Comparison of ENCODE assay signal across 1 fruit fly cellular context in the genomic region with DNA sequence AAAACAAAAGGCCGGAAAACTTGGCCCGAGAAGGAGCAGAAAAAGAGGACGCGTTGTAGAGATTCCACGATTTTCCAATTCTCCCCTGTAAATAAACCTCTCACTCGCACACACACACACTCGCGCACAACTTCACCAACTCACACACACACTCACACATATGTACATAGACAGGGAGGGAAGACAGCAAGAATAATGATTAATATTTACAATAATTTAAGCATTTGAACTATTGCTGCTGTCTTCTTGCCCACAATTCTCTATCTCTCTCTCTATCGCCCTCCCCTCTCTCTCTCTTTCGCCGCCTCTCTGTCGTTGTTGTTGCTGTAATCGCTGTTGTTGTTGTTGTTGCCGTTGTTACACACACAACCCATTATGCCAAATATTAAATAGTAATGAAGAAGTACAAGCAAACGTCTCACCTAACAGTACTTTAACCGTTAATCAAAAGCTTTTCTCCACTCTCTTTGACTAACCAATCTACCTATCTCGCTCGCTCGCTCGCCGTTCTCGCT.
A peak's percentile ranks its signal among the peaks of the same experiment; 100 is the strongest.
TF ChIP-seq lines count a peak whose summit lies in the region.

No protein-coding gene starts in this region.

TF ChIP-seq in whole organism, embryonic, 481 proteins besides CTCF, POLR2A, EP300 and RAD21 (continued from another document):
- no peak for TF ChIP-seq Oli (tag; optimal IDR thresholded peaks at IDR 0.05; lab: Kevin White, UChicago)
- no peak for TF ChIP-seq CG9932 (GFP tag; IDR thresholded peaks at IDR 0.05; lab: Robert Waterston, UW)
- no peak for TF ChIP-seq stc (GFP tag; IDR thresholded peaks at IDR 0.05; lab: Robert Waterston, UW)
- TF ChIP-seq gfzf (GFP tag; optimal IDR thresholded peaks at IDR 0.05; lab: Kevin White, UChicago) = no peak
- no peak for TF ChIP-seq Awh (GFP tag; IDR thresholded peaks at IDR 0.05; lab: Robert Waterston, UW)
- TF ChIP-seq vfl (GFP tag; optimal IDR thresholded peaks at IDR 0.05; lab: Kevin White, UChicago) = no peak
- no peak for TF ChIP-seq Bteb2 (GFP tag; optimal IDR thresholded peaks at IDR 0.05; lab: Kevin White, UChicago)
- no peak for TF ChIP-seq Xrp1 (GFP tag; IDR thresholded peaks at IDR 0.05; lab: Robert Waterston, UW)
- TF ChIP-seq NC2α (GFP tag; optimal IDR thresholded peaks at IDR 0.05; lab: Kevin White, UChicago) = no peak
- TF ChIP-seq cg (GFP tag; optimal IDR thresholded peaks at IDR 0.05; lab: Kevin White, UChicago) = peak; percentile 75
- no peak for TF ChIP-seq CG8924 (tag; optimal IDR thresholded peaks at IDR 0.05; lab: Kevin White, UChicago)
- no peak for TF ChIP-seq CG14667 (GFP tag; IDR thresholded peaks at IDR 0.05; lab: Robert Waterston, UW)
- no peak for TF ChIP-seq sima (GFP tag; optimal IDR thresholded peaks at IDR 0.05; lab: Kevin White, UChicago)
- no peak for TF ChIP-seq D (optimal IDR thresholded peaks at IDR 0.05; lab: Kevin White, UChicago)
- no peak for TF ChIP-seq D (GFP tag; optimal IDR thresholded peaks at IDR 0.05; lab: Kevin White, UChicago)
- no peak for TF ChIP-seq maf-S (GFP tag; optimal IDR thresholded peaks at IDR 0.05; lab: Kevin White, UChicago)
- no peak for TF ChIP-seq CG14860 (GFP tag; IDR thresholded peaks at IDR 0.05; lab: Robert Waterston, UW; ENCODE audit: partially characterized antibody)
- no peak for TF ChIP-seq Doc3 (GFP tag; IDR thresholded peaks at IDR 0.05; lab: Robert Waterston, UW; ENCODE audit: partially characterized antibody)
- no peak for TF ChIP-seq Dip3 (GFP tag; optimal IDR thresholded peaks at IDR 0.05; lab: Kevin White, UChicago)
- no peak for TF ChIP-seq ranshi (GFP tag; IDR thresholded peaks at IDR 0.05; lab: Robert Waterston, UW)
- TF ChIP-seq CG12071 (GFP tag; optimal IDR thresholded peaks at IDR 0.05; lab: Kevin White, UChicago) = no peak
- no peak for TF ChIP-seq ewg (GFP tag; optimal IDR thresholded peaks at IDR 0.05; lab: Kevin White, UChicago)
- TF ChIP-seq CG11085 (GFP tag; IDR thresholded peaks at IDR 0.05; lab: Robert Waterston, UW) = no peak
- TF ChIP-seq fd96Cb (tag; optimal IDR thresholded peaks at IDR 0.05; lab: Kevin White, UChicago) = no peak
- no peak for TF ChIP-seq Side (GFP tag; optimal IDR thresholded peaks at IDR 0.05; lab: Kevin White, UChicago)
- TF ChIP-seq Ptx1 (GFP tag; IDR thresholded peaks at IDR 0.05; lab: Robert Waterston, UW) = no peak
- peak; percentile 78 for TF ChIP-seq CG8478 (optimal IDR thresholded peaks at IDR 0.05; lab: Kevin White, UChicago)
- no peak for TF ChIP-seq CG6791 (GFP tag; IDR thresholded peaks at IDR 0.05; lab: Robert Waterston, UW; ENCODE audit: partially characterized antibody)
- TF ChIP-seq ase (GFP tag; IDR thresholded peaks at IDR 0.05; lab: Robert Waterston, UW) = no peak
- TF ChIP-seq MBD-R2 (GFP tag; IDR thresholded peaks at IDR 0.05; lab: Robert Waterston, UW) = no peak
- TF ChIP-seq shn (GFP tag; optimal IDR thresholded peaks at IDR 0.05; lab: Kevin White, UChicago) = no peak
- TF ChIP-seq CG4820 (GFP tag; optimal IDR thresholded peaks at IDR 0.05; lab: Kevin White, UChicago) = no peak
- TF ChIP-seq CG3726 (GFP tag; IDR thresholded peaks at IDR 0.05; lab: Robert Waterston, UW) = no peak
- no peak for TF ChIP-seq CG13424 (tag; optimal IDR thresholded peaks at IDR 0.05; lab: Kevin White, UChicago)
- TF ChIP-seq run (tag; optimal IDR thresholded peaks at IDR 0.05; lab: Kevin White, UChicago) = no peak
- no peak for TF ChIP-seq Sry-β (GFP tag; optimal IDR thresholded peaks at IDR 0.05; lab: Kevin White, UChicago)
- TF ChIP-seq schlank (tag; optimal IDR thresholded peaks at IDR 0.05; lab: Kevin White, UChicago) = no peak
- no peak for TF ChIP-seq CG12155 (GFP tag; optimal IDR thresholded peaks at IDR 0.05; lab: Kevin White, UChicago)
- peak in 1 of 2 experiments; percentile 56 for TF ChIP-seq Trl (optimal IDR thresholded peaks at IDR 0.05; lab: Kevin White, UChicago)
- no peak for TF ChIP-seq Trl (GFP tag; optimal IDR thresholded peaks at IDR 0.05; lab: Kevin White, UChicago)
- peak; percentile 73 for TF ChIP-seq CG1832 (GFP tag; optimal IDR thresholded peaks at IDR 0.05; lab: Kevin White, UChicago)
- no peak for TF ChIP-seq CG1647 (GFP tag; optimal IDR thresholded peaks at IDR 0.05; lab: Kevin White, UChicago)
- TF ChIP-seq sob (GFP tag; IDR thresholded peaks at IDR 0.05; lab: Robert Waterston, UW) = 0 out of 2 replicates have a peak, but pooled peaks have one; percentile 15
- no peak for TF ChIP-seq H2.0 (GFP tag; IDR thresholded peaks at IDR 0.05; lab: Robert Waterston, UW)
- no peak for TF ChIP-seq CG17361 (GFP tag; IDR thresholded peaks at IDR 0.05; lab: Robert Waterston, UW)
- no peak for TF ChIP-seq cato (GFP tag; optimal IDR thresholded peaks at IDR 0.05; lab: Kevin White, UChicago; ENCODE audit: borderline replicate concordance)
- no peak for TF ChIP-seq Fer1 (GFP tag; optimal IDR thresholded peaks at IDR 0.05; lab: Kevin White, UChicago)
- TF ChIP-seq CG7839 (tag; optimal IDR thresholded peaks at IDR 0.05; lab: Kevin White, UChicago) = no peak
- TF ChIP-seq nmo (GFP tag; optimal IDR thresholded peaks at IDR 0.05; lab: Kevin White, UChicago) = no peak
- TF ChIP-seq vvl (GFP tag; IDR thresholded peaks at IDR 0.05; lab: Robert Waterston, UW) = peak; percentile 37; the same call in 1 of the 2 replicates
- TF ChIP-seq mam (GFP tag; optimal IDR thresholded peaks at IDR 0.05; lab: Kevin White, UChicago) = no peak
- no peak for TF ChIP-seq lov (optimal IDR thresholded peaks at IDR 0.05; lab: Kevin White, UChicago)
- TF ChIP-seq lov (GFP tag; IDR thresholded peaks at IDR 0.05; lab: Robert Waterston, UW) = no peak
- no peak for TF ChIP-seq hkb (optimal IDR thresholded peaks at IDR 0.05; lab: Kevin White, UChicago)
- TF ChIP-seq hkb (GFP tag; IDR thresholded peaks at IDR 0.05; lab: Robert Waterston, UW) = no peak
- no peak for TF ChIP-seq CG3163 (GFP tag; optimal IDR thresholded peaks at IDR 0.05; lab: Kevin White, UChicago)
- no peak for TF ChIP-seq CG13296 (GFP tag; optimal IDR thresholded peaks at IDR 0.05; lab: Kevin White, UChicago)
- 0 out of 4 replicates have a peak, but pooled peaks have one; percentile 30 for TF ChIP-seq chinmo (GFP tag; IDR thresholded peaks at IDR 0.05; lab: Robert Waterston, UW; ENCODE audit: partially characterized antibody)
- TF ChIP-seq CG12391 (tag; optimal IDR thresholded peaks at IDR 0.05; lab: Kevin White, UChicago) = no peak
- no peak for TF ChIP-seq CG17912 (GFP tag; optimal IDR thresholded peaks at IDR 0.05; lab: Kevin White, UChicago)
- no peak for TF ChIP-seq CG18599 (GFP tag; optimal IDR thresholded peaks at IDR 0.05; lab: Kevin White, UChicago)
- TF ChIP-seq CG12104 (GFP tag; optimal IDR thresholded peaks at IDR 0.05; lab: Kevin White, UChicago) = no peak
- TF ChIP-seq CG10274 (GFP tag; optimal IDR thresholded peaks at IDR 0.05; lab: Kevin White, UChicago) = no peak
- TF ChIP-seq HLH54F (GFP tag; optimal IDR thresholded peaks at IDR 0.05; lab: Kevin White, UChicago) = no peak
- TF ChIP-seq sim (GFP tag; IDR thresholded peaks at IDR 0.05; lab: Robert Waterston, UW) = no peak
- TF ChIP-seq CG8944 (GFP tag; optimal IDR thresholded peaks at IDR 0.05; lab: Kevin White, UChicago) = no peak
- no peak for TF ChIP-seq pho (GFP tag; optimal IDR thresholded peaks at IDR 0.05; lab: Kevin White, UChicago)
- TF ChIP-seq CG3281 (GFP tag; optimal IDR thresholded peaks at IDR 0.05; lab: Kevin White, UChicago) = no peak
- no peak for TF ChIP-seq CG32772 (GFP tag; IDR thresholded peaks at IDR 0.05; lab: Robert Waterston, UW)
- no peak for TF ChIP-seq CG8359 (GFP tag; optimal IDR thresholded peaks at IDR 0.05; lab: Kevin White, UChicago; ENCODE audit: borderline replicate concordance)
- no peak for TF ChIP-seq lilli (GFP tag; optimal IDR thresholded peaks at IDR 0.05; lab: Kevin White, UChicago)
- TF ChIP-seq Six4 (GFP tag; optimal IDR thresholded peaks at IDR 0.05; lab: Kevin White, UChicago) = no peak
- no peak for TF ChIP-seq pnt (GFP tag; optimal IDR thresholded peaks at IDR 0.05; lab: Kevin White, UChicago)
- no peak for TF ChIP-seq Eip74EF (GFP tag; optimal IDR thresholded peaks at IDR 0.05; lab: Kevin White, UChicago)
- TF ChIP-seq cas (GFP tag; IDR thresholded peaks at IDR 0.05; lab: Robert Waterston, UW) = no peak
- no peak for TF ChIP-seq Doc2 (GFP tag; IDR thresholded peaks at IDR 0.05; lab: Robert Waterston, UW)
- TF ChIP-seq Gug (GFP tag; IDR thresholded peaks at IDR 0.05; lab: Robert Waterston, UW) = no peak
- TF ChIP-seq Med (GFP tag; lab: Kevin White, UChicago) = peak; percentile 48
- no peak for TF ChIP-seq corto (GFP tag; optimal IDR thresholded peaks at IDR 0.05; lab: Kevin White, UChicago)
- TF ChIP-seq CG13894 (tag; optimal IDR thresholded peaks at IDR 0.05; lab: Kevin White, UChicago) = no peak
- no peak for TF ChIP-seq Sox102F (GFP tag; optimal IDR thresholded peaks at IDR 0.05; lab: Kevin White, UChicago)
- TF ChIP-seq sens (GFP tag; lab: Kevin White, UChicago) = peak; percentile 35
- TF ChIP-seq Kr (GFP tag; optimal IDR thresholded peaks at IDR 0.05; lab: Kevin White, UChicago) = no peak
- no peak for TF ChIP-seq Nf-YA (GFP tag; IDR thresholded peaks at IDR 0.05; lab: Robert Waterston, UW)
- no peak for TF ChIP-seq NC2β (GFP tag; optimal IDR thresholded peaks at IDR 0.05; lab: Kevin White, UChicago)
- no peak for TF ChIP-seq Dip2 (GFP tag; IDR thresholded peaks at IDR 0.05; lab: Robert Waterston, UW)
- no peak for TF ChIP-seq Mes4 (GFP tag; optimal IDR thresholded peaks at IDR 0.05; lab: Kevin White, UChicago)
- TF ChIP-seq H15 (GFP tag; IDR thresholded peaks at IDR 0.05; lab: Robert Waterston, UW) = no peak
- TF ChIP-seq Nf-YC (tag; optimal IDR thresholded peaks at IDR 0.05; lab: Kevin White, UChicago) = peak; percentile 5
- TF ChIP-seq CG10959 (GFP tag; IDR thresholded peaks at IDR 0.05; lab: Robert Waterston, UW) = no peak
- TF ChIP-seq CoRest (tag; optimal IDR thresholded peaks at IDR 0.05; lab: Kevin White, UChicago) = no peak
- TF ChIP-seq trem (tag; optimal IDR thresholded peaks at IDR 0.05; lab: Kevin White, UChicago) = no peak
- peak in 1 of 2 experiments; percentile 26 for TF ChIP-seq Pdp1 (GFP tag; optimal IDR thresholded peaks at IDR 0.05; lab: Kevin White, UChicago)
- TF ChIP-seq CG4730 (GFP tag; IDR thresholded peaks at IDR 0.05; lab: Robert Waterston, UW) = no peak
- no peak for TF ChIP-seq nau (GFP tag; optimal IDR thresholded peaks at IDR 0.05; lab: Kevin White, UChicago)
- TF ChIP-seq E2f1 (GFP tag; IDR thresholded peaks at IDR 0.05; lab: Robert Waterston, UW) = no peak
- TF ChIP-seq CG6654 (GFP tag; optimal IDR thresholded peaks at IDR 0.05; lab: Kevin White, UChicago) = no peak
- TF ChIP-seq croc (GFP tag; conservative IDR thresholded peaks at IDR 0.05; lab: Robert Waterston, UW) = no peak
- no peak for TF ChIP-seq chif (GFP tag; optimal IDR thresholded peaks at IDR 0.05; lab: Kevin White, UChicago)
- TF ChIP-seq Abd-B (GFP tag; optimal IDR thresholded peaks at IDR 0.05; lab: Kevin White, UChicago) = no peak
- TF ChIP-seq CG18619 (GFP tag; optimal IDR thresholded peaks at IDR 0.05; lab: Kevin White, UChicago) = no peak
- peak; percentile 73 for TF ChIP-seq crol (GFP tag; IDR thresholded peaks at IDR 0.05; lab: Robert Waterston, UW)
